Worm (Caenorhabditis elegans) whole organism, L4/young adult: ENCODE results near the gene C29E4.13.
"Not testable (repeated sequence)": the region's sequence is repeated elsewhere in the genome, so short reads cannot be mapped to it uniquely, and the experiment has no call there.

ENCODE experiments used
- W03F9.2 ChIP-seq: fragments of 150-350 bp; optimal IDR thresholded peaks from 2 replicates; lab custom pipeline; 2014; ENCODE audit warnings: missing biosample characterization, missing genetic modification characterization
- dao-5 ChIP-seq: sonication (generic microtip); optimal IDR thresholded peaks from 2 replicates; lab custom pipeline; 2016; ENCODE audit warnings: missing genotype, missing genetic modification characterization, moderate library complexity, missing compliant biosample characterization
- him-1 ChIP-seq: sonication (generic microtip); optimal IDR thresholded peaks from 2 replicates; lab custom pipeline; 2016; ENCODE audit warnings: missing genotype, missing genetic modification reagents, missing genetic modification characterization, missing compliant biosample characterization

DNA sequence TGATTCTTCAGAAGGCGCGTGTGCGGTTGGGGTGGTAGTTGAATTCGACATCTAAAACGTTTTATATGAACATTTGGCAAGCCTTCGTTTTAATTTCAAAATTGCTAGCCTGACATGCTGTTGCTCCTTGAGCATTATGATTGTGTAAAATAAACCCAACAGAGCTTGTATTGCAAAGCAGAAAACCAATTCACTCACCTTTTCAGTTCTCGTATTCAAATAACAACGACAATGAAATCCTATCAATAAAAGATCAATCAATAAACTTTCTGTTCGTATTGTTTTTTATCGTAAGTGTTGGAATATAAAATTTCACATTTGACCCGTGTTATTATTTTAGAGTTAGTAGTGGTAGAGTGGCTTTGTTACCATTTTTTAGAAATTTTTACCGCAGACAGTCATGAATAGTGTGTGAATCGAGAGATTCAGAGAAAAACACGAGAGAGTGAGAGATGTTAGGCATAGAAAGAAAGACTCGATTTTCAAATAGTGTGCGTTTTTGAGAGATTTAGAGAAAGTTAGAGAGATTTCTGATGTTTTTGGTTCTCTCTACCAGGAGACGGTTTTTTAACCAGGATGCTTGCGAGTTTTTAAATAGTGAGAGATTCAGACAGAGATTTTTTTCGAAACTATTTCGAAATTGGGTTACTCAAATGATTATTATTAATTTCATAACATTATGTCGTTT lies 30.5 kb upstream of the C29E4.13 start, which contains the start of gene F54H12.10:
- TF ChIP-seq W03F9.2, dao-5, him-1 (tag; lab: Kevin White, UChicago): not testable (repeated sequence)
